Fruit fly (Drosophila melanogaster): ENCODE results near the gene mRpL36.

The mRpL36 gene

DNA sequence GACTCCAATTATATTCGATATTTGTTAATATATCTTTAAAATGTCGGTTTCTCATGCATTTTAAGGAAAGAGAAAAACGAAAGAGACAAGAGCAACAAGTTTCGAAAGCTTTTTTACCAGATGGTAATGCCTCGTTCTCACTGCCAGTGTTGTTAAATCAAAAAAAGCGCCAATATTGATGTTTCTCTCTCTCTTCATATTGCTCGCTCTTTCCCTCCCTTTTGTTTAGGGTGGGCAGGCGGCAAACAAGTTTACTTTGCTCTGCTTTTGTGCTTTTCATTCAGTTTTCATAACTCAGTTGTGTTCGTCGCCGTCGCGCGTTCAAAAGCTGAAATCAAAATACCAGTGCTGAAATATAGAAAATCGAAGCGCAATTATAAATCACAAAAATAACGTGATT, 43.1 kb downstream of the mRpL36 start (continued):
- TF ChIP-seq ewg (GFP tag; optimal IDR thresholded peaks at IDR 0.05) (peak; percentile 55), bcd (GFP tag; optimal IDR thresholded peaks at IDR 0.05) (no peak), pho (GFP tag; optimal IDR thresholded peaks at IDR 0.05) (peak; percentile 39), B-H2 (GFP tag; optimal IDR thresholded peaks at IDR 0.05) (peak; percentile 79), CG13296 (GFP tag; optimal IDR thresholded peaks at IDR 0.05) (peak; percentile 64), jumu (GFP tag; optimal IDR thresholded peaks at IDR 0.05) (no peak), CG8359 (GFP tag; optimal IDR thresholded peaks at IDR 0.05; ENCODE audit: borderline replicate concordance) (no peak), CG8388 (GFP tag; optimal IDR thresholded peaks at IDR 0.05) (no peak), crol (GFP tag; IDR thresholded peaks at IDR 0.05) (no peak), CG11504 (tag; optimal IDR thresholded peaks at IDR 0.05) (no peak), Meics (GFP tag; optimal IDR thresholded peaks at IDR 0.05) (peak; percentile 52), Myb (GFP tag; optimal IDR thresholded peaks at IDR 0.05) (peak; percentile 11), hb (GFP tag; IDR thresholded peaks at IDR 0.05; ENCODE audit: partially characterized antibody) (no peak), Hmr (GFP tag; optimal IDR thresholded peaks at IDR 0.05) (peak; percentile 69), Six4 (GFP tag; optimal IDR thresholded peaks at IDR 0.05) (no peak), cwo (GFP tag; optimal IDR thresholded peaks at IDR 0.05) (peak; percentile 41), gfzf (GFP tag; optimal IDR thresholded peaks at IDR 0.05) (no peak), CG7357 (GFP tag; IDR thresholded peaks at IDR 0.05) (no peak), Sin3A (optimal IDR thresholded peaks at IDR 0.05) (no peak), CG10274 (GFP tag; optimal IDR thresholded peaks at IDR 0.05) (no peak), lilli (GFP tag; optimal IDR thresholded peaks at IDR 0.05) (peak; percentile 58), bbx (GFP tag; IDR thresholded peaks at IDR 0.05; ENCODE audit: partially characterized antibody) (peak; percentile 47; the same call in 1 of the 2 replicates), tio (GFP tag; optimal IDR thresholded peaks at IDR 0.05) (no peak), stc (GFP tag; IDR thresholded peaks at IDR 0.05) (peak; percentile 47; the same call in 1 of the 2 replicates), CG9817 (tag; optimal IDR thresholded peaks at IDR 0.05) (no peak), dmrt11E (tag; optimal IDR thresholded peaks at IDR 0.05) (no peak), slou (GFP tag; optimal IDR thresholded peaks at IDR 0.05) (no peak), Spps (tag; optimal IDR thresholded peaks at IDR 0.05) (no peak), trh (GFP tag; optimal IDR thresholded peaks at IDR 0.05) (no peak), nom (GFP tag; optimal IDR thresholded peaks at IDR 0.05) (peak; percentile 83), CG8944 (GFP tag; optimal IDR thresholded peaks at IDR 0.05) (no peak), CG15011 (GFP tag; optimal IDR thresholded peaks at IDR 0.05) (no peak), CG2712 (tag; optimal IDR thresholded peaks at IDR 0.05) (no peak), Dref (GFP tag; IDR thresholded peaks at IDR 0.05) (no peak), CG7987 (GFP tag; optimal IDR thresholded peaks at IDR 0.05) (peak; percentile 78), NFAT (GFP tag; IDR thresholded peaks at IDR 0.05) (no peak; the same call in 1 of the 2 replicates), p53 (GFP tag; optimal IDR thresholded peaks at IDR 0.05) (no peak), Atf3 (GFP tag; optimal IDR thresholded peaks at IDR 0.05) (no peak), Bdp1 (GFP tag; optimal IDR thresholded peaks at IDR 0.05) (no peak), ken (GFP tag; IDR thresholded peaks at IDR 0.05) (no peak), danr (GFP tag; IDR thresholded peaks at IDR 0.05) (no peak), pros (GFP tag; optimal IDR thresholded peaks at IDR 0.05) (no peak), CG11695 (GFP tag; IDR thresholded peaks at IDR 0.05) (peak; percentile 50; the same call in 1 of the 3 replicates), zf30C (GFP tag; optimal IDR thresholded peaks at IDR 0.05) (no peak), CG2199 (GFP tag; IDR thresholded peaks at IDR 0.05) (peak; percentile 86), D19A (tag; optimal IDR thresholded peaks at IDR 0.05) (peak; percentile 34), jigr1 (GFP tag; IDR thresholded peaks at IDR 0.05) (no peak), Nf-YB (GFP tag; optimal IDR thresholded peaks at IDR 0.05) (no peak), dm (GFP tag; optimal IDR thresholded peaks at IDR 0.05) (no peak), dati (GFP tag; IDR thresholded peaks at IDR 0.05) (no peak), abd-A (tag; optimal IDR thresholded peaks at IDR 0.05) (peak; percentile 54)

Measured in whole organism, embryonic.